Worm (Caenorhabditis elegans) whole organism, L4 larva: ENCODE results near the gene lips-7.
A peak's percentile ranks its signal among the peaks of the same experiment; 100 is the strongest.

Source experiments
- F10B5.3 ChIP-seq: sonication (generic microtip); optimal IDR thresholded peaks from 2 replicates; lab custom pipeline; 2016; ENCODE audit warnings: mild to moderate bottlenecking, missing genetic modification characterization, missing compliant biosample characterization
- F37D6.2 ChIP-seq: sonication (generic microtip); optimal IDR thresholded peaks from 2 replicates; lab custom pipeline; 2016; ENCODE audit warnings: mild to moderate bottlenecking, missing genetic modification characterization, missing compliant biosample characterization
- F49E8.2 ChIP-seq: sonication (generic microtip); optimal IDR thresholded peaks from 2 replicates; lab custom pipeline; 2016; ENCODE audit warnings: missing compliant biosample characterization, mild to moderate bottlenecking, missing genetic modification characterization, borderline replicate concordance
- Y48G9A.11 ChIP-seq: fragments of 200-800 bp; sonication (Bioruptor generic); IDR thresholded peaks from 2 replicates; pipeline ENCODE4 v1.3.6; 2022; ENCODE audit warnings: missing genetic modification reagents, missing genetic modification characterization, missing compliant biosample characterization
- ZK337.2 ChIP-seq: fragments of 200-800 bp; sonication (Bioruptor generic); IDR thresholded peaks from 2 replicates; pipeline ENCODE4 v1.3.6; 2022; ENCODE audit warnings: missing genetic modification reagents, missing genetic modification characterization, missing compliant biosample characterization
- aha-1 ChIP-seq: fragments of 150-350 bp; peaks from one replicate; lab custom pipeline; 2014; ENCODE audit warnings: missing biosample characterization, missing genetic modification characterization
- ama-1 ChIP-seq: fragments of 150-350 bp; optimal IDR thresholded peaks from 2 replicates; lab custom pipeline; 2014; ENCODE audit warnings: inconsistent platforms, mixed read lengths
- arid-1 ChIP-seq: fragments of 200-800 bp; sonication (Bioruptor generic); conservative IDR thresholded peaks from 2 replicates; pipeline ENCODE4 v1.3.6; 2022; ENCODE audit warnings: missing genetic modification reagents, missing genetic modification characterization, missing compliant biosample characterization
- attf-4 ChIP-seq: sonication (generic microtip); optimal IDR thresholded peaks from 3 replicates; lab custom pipeline; 2017; ENCODE audit warnings: missing biosample characterization, missing genetic modification characterization
- ceh-28 ChIP-seq: fragments of 150-350 bp; optimal IDR thresholded peaks from 2 replicates; lab custom pipeline; 2014; ENCODE audit warnings: missing biosample characterization, missing genetic modification reagents, missing genetic modification characterization
- ces-1 ChIP-seq: fragments of 150-350 bp; sonication (generic microtip); optimal IDR thresholded peaks from 4 replicates; lab custom pipeline; 2014; ENCODE audit warnings: missing biosample characterization, missing genetic modification reagents, missing genetic modification characterization
- daf-16 ChIP-seq, 3 experiments: sonication (generic microtip); optimal IDR thresholded peaks; 2 replicates each; lab custom pipeline; 2016 to 2017; ENCODE audit warnings: missing genetic modification characterization in 3 of 3, missing genetic modification reagents in 3 of 3, mild to moderate bottlenecking in 2 of 3, missing compliant biosample characterization in 2 of 3, missing biosample characterization in 1 of 3, moderate library complexity in 1 of 3
- dmd-9 ChIP-seq: fragments of 200-800 bp; sonication (Bioruptor generic); IDR thresholded peaks from 2 replicates; pipeline ENCODE4 v1.3.6; 2022; ENCODE audit warnings: missing genetic modification reagents, missing genetic modification characterization, missing compliant biosample characterization
- duxl-1 ChIP-seq: sonication (generic microtip); optimal IDR thresholded peaks from 2 replicates; lab custom pipeline; 2016; ENCODE audit warnings: mild to moderate bottlenecking, missing genetic modification characterization, moderate library complexity, missing compliant biosample characterization; ENCODE audit not compliant: poor library complexity
- egl-27 ChIP-seq: sonication (generic microtip); optimal IDR thresholded peaks from 3 replicates; lab custom pipeline; 2017; ENCODE audit warnings: missing biosample characterization, missing genetic modification reagents, missing genetic modification characterization
- hlh-11 ChIP-seq: fragments of 200-800 bp; sonication (Bioruptor generic); optimal IDR thresholded peaks from 2 replicates; lab custom pipeline; 2018; ENCODE audit warnings: mild to moderate bottlenecking, missing genetic modification characterization, missing compliant biosample characterization
- hmg-1.1 ChIP-seq: fragments of 200-800 bp; sonication (Bioruptor generic); IDR thresholded peaks from 2 replicates; pipeline ENCODE4 v1.3.6; 2022; ENCODE audit warnings: missing genetic modification reagents, missing genetic modification characterization, missing compliant biosample characterization
- lin-1 ChIP-seq: fragments of 200-800 bp; sonication (Bioruptor generic); IDR thresholded peaks from 2 replicates; pipeline ENCODE4 v1.3.6; 2022; ENCODE audit warnings: missing genetic modification reagents, missing genetic modification characterization, missing compliant biosample characterization
- lin-29 ChIP-seq: fragments of 200-800 bp; sonication (Bioruptor generic); IDR thresholded peaks from 2 replicates; pipeline ENCODE4 v1.3.6; 2022; ENCODE audit warnings: missing genetic modification reagents, missing genetic modification characterization, missing compliant biosample characterization
- lin-39 ChIP-seq: fragments of 150-350 bp; optimal IDR thresholded peaks from 2 replicates; lab custom pipeline; 2014; ENCODE audit warnings: missing biosample characterization, missing genetic modification reagents, missing genetic modification characterization
- lir-3 ChIP-seq: sonication (generic microtip); optimal IDR thresholded peaks from 2 replicates; lab custom pipeline; 2016; ENCODE audit warnings: mild to moderate bottlenecking, missing genetic modification characterization, missing compliant biosample characterization
- mep-1 ChIP-seq: fragments of 150-350 bp; sonication (generic microtip); optimal IDR thresholded peaks from 3 replicates; lab custom pipeline; 2014; ENCODE audit warnings: missing biosample characterization, missing genetic modification characterization
- mxl-3 ChIP-seq: fragments of 200-800 bp; sonication (Bioruptor generic); optimal IDR thresholded peaks from 2 replicates; lab custom pipeline; 2018; ENCODE audit warnings: mild to moderate bottlenecking, missing genetic modification characterization, missing compliant biosample characterization
- nhr-102 ChIP-seq: sonication (generic microtip); optimal IDR thresholded peaks from 2 replicates; lab custom pipeline; 2016; ENCODE audit warnings: mild to moderate bottlenecking, missing genetic modification characterization, moderate library complexity, missing compliant biosample characterization
- nhr-111 ChIP-seq: fragments of 200-800 bp; sonication (Bioruptor generic); optimal IDR thresholded peaks from 2 replicates; lab custom pipeline; 2018; ENCODE audit warnings: mild to moderate bottlenecking, missing genetic modification characterization, missing compliant biosample characterization
- nhr-237 ChIP-seq: sonication (generic microtip); optimal IDR thresholded peaks from 2 replicates; lab custom pipeline; 2017; ENCODE audit warnings: missing biosample characterization, missing genetic modification characterization
- nhr-28 ChIP-seq: fragments of 150-350 bp; optimal IDR thresholded peaks from 2 replicates; lab custom pipeline; 2014; ENCODE audit warnings: missing biosample characterization, missing genetic modification characterization
- nhr-48 ChIP-seq: sonication (generic microtip); optimal IDR thresholded peaks from 2 replicates; lab custom pipeline; 2016; ENCODE audit warnings: mild to moderate bottlenecking, missing genetic modification characterization, missing compliant biosample characterization
- pha-4 ChIP-seq, 2 experiments: fragments of 150-350 bp in 1 of 2; fragments of 200-800 bp in 1 of 2; sonication (Bioruptor generic) in 1 of 2; IDR thresholded peaks in 1 of 2; optimal IDR thresholded peaks in 1 of 2; 2 replicates each; pipeline versions ENCODE4 v1.3.6 to Lab custom; 2014 to 2022; ENCODE audit warnings: missing genetic modification characterization in 2 of 2, missing genetic modification reagents in 2 of 2, missing biosample characterization in 1 of 2, missing compliant biosample characterization in 1 of 2
- pqm-1 ChIP-seq: sonication (generic microtip); optimal IDR thresholded peaks from 2 replicates; lab custom pipeline; 2017; ENCODE audit warnings: missing biosample characterization, missing genetic modification characterization
- skn-1 ChIP-seq: fragments of 150-350 bp; optimal IDR thresholded peaks from 2 replicates; lab custom pipeline; 2014; ENCODE audit warnings: missing biosample characterization, missing genetic modification characterization
- snpc-1.2 ChIP-seq: fragments of 200-800 bp; sonication (Bioruptor generic); IDR thresholded peaks from 2 replicates; pipeline ENCODE4 v1.3.6; 2022; ENCODE audit warnings: missing genetic modification reagents, missing genetic modification characterization, missing compliant biosample characterization
- snpc-4 ChIP-seq: fragments of 150-350 bp; optimal IDR thresholded peaks from 2 replicates; lab custom pipeline; 2014; ENCODE audit warnings: missing biosample characterization, missing genetic modification characterization
- spr-3 ChIP-seq: fragments of 200-800 bp; sonication (Bioruptor generic); optimal IDR thresholded peaks from 2 replicates; lab custom pipeline; 2018; ENCODE audit warnings: mild to moderate bottlenecking, missing genetic modification characterization, missing compliant biosample characterization
- tag-97 ChIP-seq: fragments of 200-800 bp; sonication (Bioruptor generic); IDR thresholded peaks from 2 replicates; pipeline ENCODE4 v1.3.6; 2022; ENCODE audit warnings: missing genetic modification characterization, missing compliant biosample characterization
- tra-1 ChIP-seq: fragments of 200-800 bp; sonication (Bioruptor generic); IDR thresholded peaks from 2 replicates; pipeline ENCODE4 v1.3.6; 2022; ENCODE audit warnings: missing genetic modification reagents, missing genetic modification characterization, missing compliant biosample characterization
- unc-39 ChIP-seq: sonication (generic microtip); optimal IDR thresholded peaks from 2 replicates; lab custom pipeline; 2017; ENCODE audit warnings: missing biosample characterization, missing genetic modification characterization
- unc-62 ChIP-seq, 3 experiments: fragments of 150-350 bp in 1 of 3; sonication (generic microtip); optimal IDR thresholded peaks in 2 of 3; peaks in 1 of 3; 1 replicate in 1 of 3; 2 replicates in 2 of 3; lab custom pipeline; 2014 to 2017; ENCODE audit warnings: missing biosample characterization in 3 of 3, missing genetic modification characterization in 3 of 3, missing genetic modification reagents in 3 of 3, missing genotype in 1 of 3
- zag-1 ChIP-seq: fragments of 150-350 bp; optimal IDR thresholded peaks from 2 replicates; lab custom pipeline; 2014; ENCODE audit warnings: missing biosample characterization, missing genetic modification characterization
- zfp-2 ChIP-seq: sonication (generic microtip); optimal IDR thresholded peaks from 2 replicates; lab custom pipeline; 2016; ENCODE audit warnings: mild to moderate bottlenecking, missing genetic modification characterization, missing compliant biosample characterization
- zip-11 ChIP-seq: fragments of 200-800 bp; sonication (Bioruptor generic); IDR thresholded peaks from 2 replicates; pipeline ENCODE4 v1.3.6; 2022; ENCODE audit warnings: missing genetic modification characterization, missing compliant biosample characterization
- zip-2 ChIP-seq: fragments of 150-350 bp; optimal IDR thresholded peaks from 2 replicates; lab custom pipeline; 2014; ENCODE audit warnings: missing biosample characterization, missing genetic modification characterization
- ztf-7 ChIP-seq: fragments of 150-350 bp; optimal IDR thresholded peaks from 2 replicates; lab custom pipeline; 2014; ENCODE audit warnings: missing biosample characterization, missing genetic modification characterization

The lips-7 gene

DNA sequence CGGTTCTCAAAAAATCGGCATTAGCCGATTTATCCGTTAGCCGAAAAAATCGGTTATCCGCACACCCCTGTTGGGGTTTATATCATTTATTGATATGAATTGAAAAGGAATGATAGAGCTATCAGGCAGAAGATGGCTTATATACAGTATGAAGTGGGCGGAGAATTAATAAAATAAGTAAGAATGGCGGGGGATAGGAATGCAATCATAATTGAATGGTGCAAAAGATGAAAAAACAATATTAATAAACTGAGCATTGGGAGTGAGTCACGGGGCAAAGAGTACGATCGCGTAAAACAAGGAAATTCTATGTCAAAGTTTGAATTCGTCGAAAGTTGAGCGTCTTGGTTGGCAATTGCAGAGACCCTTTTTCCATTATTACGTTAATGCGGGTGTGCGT lies 14.9 kb upstream of the lips-7 start, which contains the start of gene T27A1.2:
T27A1.2 (minus strand) TSS at position 101 of the 400 bp plus-strand sequence.
- TF ChIP-seq daf-16 (GFP tag; optimal IDR thresholded peaks at IDR 0.05; lab: Kevin White, UChicago) (no peak), daf-16 (tag; optimal IDR thresholded peaks at IDR 0.05; lab: Kevin White, UChicago) (no peak), nhr-28 (tag; lab: Kevin White, UChicago) (no peak), spr-3 (no peak), F10B5.3 (no peak), nhr-111 (GFP tag; lab: Kevin White, UChicago) (no peak), hlh-11 (tag; lab: Kevin White, UChicago) (no peak), ces-1 (GFP tag; lab: Kevin White, UChicago) (no peak), hmg-1.1 (GFP tag; lab: Robert Waterston, UW) (no peak), snpc-4 (no peak), ztf-7 (tag; lab: Kevin White, UChicago) (no peak), Y48G9A.11 (GFP tag; lab: Robert Waterston, UW) (no peak), nhr-48 (tag; lab: Kevin White, UChicago) (no peak), skn-1 (tag; lab: Kevin White, UChicago) (no peak), ceh-28 (no peak)
- TF ChIP-seq, all 104 proteins: peak for 0

DNA sequence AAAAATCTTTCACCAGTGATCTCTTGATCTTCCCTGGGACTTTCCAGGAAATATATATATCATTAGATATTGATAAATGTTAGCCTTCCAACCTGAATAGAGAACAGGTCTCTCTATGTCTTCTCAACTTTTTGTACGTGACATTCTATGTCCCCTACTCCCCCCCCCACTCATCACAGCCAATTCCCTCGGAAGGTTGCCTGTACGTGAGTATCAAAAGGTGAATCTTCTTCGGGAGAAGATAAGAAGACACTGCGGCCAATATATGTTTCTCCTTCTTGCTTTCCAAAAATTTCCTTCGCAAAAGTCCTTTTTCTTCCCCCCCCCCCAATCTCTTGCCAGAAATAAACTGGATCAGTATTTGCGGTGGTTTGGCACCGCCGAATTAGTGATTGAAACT lies 9.2 kb upstream of the lips-7 start:
- TF ChIP-seq pqm-1 (no peak), unc-62 (GFP tag; optimal IDR thresholded peaks at IDR 0.05 in 1 of 2; lab: Kevin White, UChicago) (no peak), unc-62 (tag; optimal IDR thresholded peaks at IDR 0.05; lab: Kevin White, UChicago) (no peak), lin-29 (no peak), zfp-2 (no peak), attf-4 (tag; lab: Kevin White, UChicago) (no peak), unc-39 (no peak), zip-11 (GFP tag; lab: Robert Waterston, UW) (no peak), ZK337.2 (no peak), hlh-11 (tag; lab: Kevin White, UChicago) (peak; percentile 2), nhr-102 (tag; lab: Kevin White, UChicago) (no peak), ces-1 (GFP tag; lab: Kevin White, UChicago) (no peak), dmd-9 (GFP tag; lab: Robert Waterston, UW) (no peak), duxl-1 (tag; lab: Kevin White, UChicago) (no peak), snpc-1.2 (GFP tag; lab: Robert Waterston, UW) (no peak), nhr-28 (tag; lab: Kevin White, UChicago) (peak; percentile 48), zip-2 (no peak), skn-1 (tag; lab: Kevin White, UChicago) (no peak), egl-27 (tag; lab: Kevin White, UChicago) (no peak), lir-3 (no peak), F37D6.2 (no peak), mxl-3 (GFP tag; lab: Kevin White, UChicago) (peak; percentile 47), tra-1 (no peak), pha-4 (GFP tag; IDR thresholded peaks at IDR 0.05; lab: Robert Waterston, UW) (no peak), pha-4 (tag; optimal IDR thresholded peaks at IDR 0.05; lab: Kevin White, UChicago) (no peak), nhr-237 (tag; lab: Kevin White, UChicago) (no peak), tag-97 (GFP tag; lab: Robert Waterston, UW) (no peak), mep-1 (tag; lab: Kevin White, UChicago) (no peak), arid-1 (no peak), ama-1 (lab: Kevin White, UChicago) (no peak), zag-1 (tag; lab: Kevin White, UChicago) (no peak), F49E8.2 (tag; lab: Kevin White, UChicago) (no peak), lin-39 (tag; lab: Kevin White, UChicago) (no peak), aha-1 (tag; lab: Kevin White, UChicago) (peak; percentile 58), lin-1 (GFP tag; lab: Robert Waterston, UW) (no peak)
